Worm (Caenorhabditis elegans) whole organism, midembryonic: ENCODE data around the gene F27E5.5.

ENCODE experiments used
- T22C8.4 ChIP-seq: fragments of 200-800 bp; sonication (Bioruptor generic); IDR thresholded peaks from 2 replicates; pipeline ENCODE4 v1.3.6; 2022; ENCODE audit warnings: missing genetic modification characterization, missing compliant biosample characterization
- cog-1 ChIP-seq: sonication (generic microtip); optimal IDR thresholded peaks from 2 replicates; lab custom pipeline; 2016; ENCODE audit warnings: missing genetic modification characterization, missing compliant biosample characterization
- flt-1 ChIP-seq: fragments of 200-800 bp; sonication (Bioruptor generic); IDR thresholded peaks from 2 replicates; pipeline ENCODE4 v1.3.6; 2022; ENCODE audit warnings: missing genetic modification characterization, missing compliant biosample characterization
- klf-2 ChIP-seq: fragments of 200-800 bp; sonication (Bioruptor generic); conservative IDR thresholded peaks from 2 replicates; pipeline ENCODE4 v1.3.6; 2022; ENCODE audit warnings: missing genetic modification reagents, missing genetic modification characterization, missing compliant biosample characterization
- med-1 ChIP-seq: sonication (generic microtip); optimal IDR thresholded peaks from 2 replicates; lab custom pipeline; 2017; ENCODE audit warnings: missing genetic modification characterization, mild to moderate bottlenecking, missing compliant biosample characterization, antibody characterized with exemption, missing genetic modification reagents; ENCODE audit not compliant: insufficient read depth
- ref-1 ChIP-seq: fragments of 200-800 bp; sonication (Bioruptor generic); conservative IDR thresholded peaks from 2 replicates; pipeline ENCODE4 v1.3.6; 2022; ENCODE audit warnings: missing genetic modification reagents, missing genetic modification characterization, missing compliant biosample characterization
- tab-1 ChIP-seq: fragments of 200-800 bp; sonication (Bioruptor generic); IDR thresholded peaks from 2 replicates; pipeline ENCODE4 v1.3.6; 2022; ENCODE audit warnings: missing genetic modification characterization, missing compliant biosample characterization
- ztf-23 ChIP-seq: fragments of 200-800 bp; sonication (Bioruptor generic); IDR thresholded peaks from 2 replicates; pipeline ENCODE4 v1.3.6; 2022; ENCODE audit warnings: missing genetic modification reagents, missing genetic modification characterization, missing compliant biosample characterization
- ztf-29 ChIP-seq: fragments of 200-800 bp; sonication (Bioruptor generic); IDR thresholded peaks from 2 replicates; pipeline ENCODE4 v1.3.6; 2022; ENCODE audit warnings: missing genetic modification reagents, missing genetic modification characterization, missing compliant biosample characterization

Gene F27E5.5

ce11 chrII:10099804-10100360 is 31.8 kb downstream of the F27E5.5 start, which contains the start of the genes pas-7 and puf-12:
TSS of gene pas-7 (minus strand) at chrII:10099854.
TSS of gene puf-12 (plus strand) at chrII:10100310.
- no peak for TF ChIP-seq ztf-29 (GFP tag; lab: Robert Waterston, UW)
- no peak for TF ChIP-seq ztf-23 (GFP tag; lab: Robert Waterston, UW)
- TF ChIP-seq med-1, result no peak
- TF ChIP-seq T22C8.4 (GFP tag; lab: Robert Waterston, UW), result no peak

DNA sequence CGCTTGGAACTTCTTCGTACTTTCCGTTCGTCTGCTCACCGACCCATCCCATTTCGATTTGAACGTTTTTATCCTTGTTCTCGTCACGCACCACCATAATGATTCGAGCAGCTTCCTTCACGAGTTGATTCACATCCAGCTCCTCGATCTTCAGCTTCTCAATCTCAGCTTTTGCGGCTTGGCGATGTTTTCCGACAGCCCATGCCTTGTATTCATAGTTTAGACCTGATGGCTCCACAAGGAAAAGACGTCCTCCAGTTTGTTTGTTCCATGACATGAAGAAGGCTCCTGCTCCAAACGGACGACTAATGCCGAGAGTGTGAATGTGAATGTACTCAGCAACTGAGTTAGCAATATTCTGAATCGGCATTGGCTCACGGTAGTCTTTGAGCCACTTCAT is 32.6 kb downstream of the F27E5.5 start:
- TF ChIP-seq flt-1 (no peak), med-1 (no peak), klf-2 (no peak), ztf-23 (GFP tag; lab: Robert Waterston, UW) (no peak), tab-1 (GFP tag; lab: Robert Waterston, UW) (no peak), cog-1 (tag; lab: Kevin White, UChicago) (no peak), ref-1 (no peak), T22C8.4 (GFP tag; lab: Robert Waterston, UW) (no peak), ztf-29 (GFP tag; lab: Robert Waterston, UW) (no peak)

ce11 chrII:10098428-10098827 is 33.2 kb downstream of the F27E5.5 start:
- no peak for TF ChIP-seq med-1
- no peak for TF ChIP-seq ztf-29 (GFP tag; lab: Robert Waterston, UW)
- no peak for TF ChIP-seq ztf-23 (GFP tag; lab: Robert Waterston, UW)
- no peak for TF ChIP-seq T22C8.4 (GFP tag; lab: Robert Waterston, UW)
- no peak for TF ChIP-seq klf-2
- TF ChIP-seq cog-1 (tag; lab: Kevin White, UChicago), result no peak
- TF ChIP-seq ref-1, result no peak
- TF ChIP-seq tab-1 (GFP tag; lab: Robert Waterston, UW), result no peak
- TF ChIP-seq flt-1, result no peak

ce11 chrII:10095224-10095623 is 36.4 kb downstream of the F27E5.5 start:
- TF ChIP-seq klf-2, result no peak
- no peak for TF ChIP-seq cog-1 (tag; lab: Kevin White, UChicago)
- TF ChIP-seq flt-1, result no peak
- TF ChIP-seq ztf-23 (GFP tag; lab: Robert Waterston, UW), result no peak
- no peak for TF ChIP-seq med-1
- TF ChIP-seq ztf-29 (GFP tag; lab: Robert Waterston, UW), result no peak
- no peak for TF ChIP-seq ref-1
- TF ChIP-seq tab-1 (GFP tag; lab: Robert Waterston, UW), result no peak
- TF ChIP-seq T22C8.4 (GFP tag; lab: Robert Waterston, UW), result no peak

DNA sequence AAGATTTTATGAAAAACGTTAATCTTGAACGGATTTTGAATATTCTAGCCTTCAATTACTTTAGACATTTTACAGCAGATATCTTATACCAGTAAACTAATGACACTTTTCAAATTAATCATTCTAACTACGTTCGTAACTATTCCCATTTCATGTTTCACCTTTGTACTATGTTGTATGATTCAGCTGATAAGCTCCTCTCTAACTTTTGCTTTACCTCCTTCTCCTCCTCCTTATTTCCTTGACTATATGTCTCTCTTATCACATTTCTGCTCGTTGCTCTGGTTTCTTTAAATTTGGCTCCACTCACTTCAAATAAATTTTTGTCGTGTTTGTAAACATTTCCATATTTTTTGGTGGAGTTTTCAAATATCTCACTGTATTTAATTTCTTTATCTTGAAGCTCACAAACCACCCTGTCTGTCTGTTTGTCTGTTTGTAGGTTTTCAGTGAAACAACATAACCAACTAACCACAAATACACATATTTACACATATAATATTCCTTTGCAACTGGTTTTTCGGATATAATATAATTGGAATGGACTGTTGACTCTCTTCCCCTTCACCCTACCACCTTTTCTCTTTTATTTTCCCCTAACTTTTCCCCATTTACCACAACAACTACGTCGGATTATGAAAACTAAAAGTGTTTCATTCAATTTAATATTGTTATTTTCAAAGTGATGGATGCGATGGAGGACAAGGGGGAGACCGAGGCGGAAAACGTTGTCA is 37.3 kb downstream of the F27E5.5 start, which contains the start of gene lact-2:
Gene lact-2, plus strand, starts transcription at position 684 of the 734 bp plus-strand sequence.
- TF ChIP-seq tab-1 (GFP tag; lab: Robert Waterston, UW) (no peak), med-1 (no peak), ref-1 (no peak), T22C8.4 (GFP tag; lab: Robert Waterston, UW) (no peak), ztf-23 (GFP tag; lab: Robert Waterston, UW) (no peak), ztf-29 (GFP tag; lab: Robert Waterston, UW) (no peak), klf-2 (no peak), cog-1 (tag; lab: Kevin White, UChicago) (no peak), flt-1 (no peak)

ce11 chrII:10093120-10093519 is 38.5 kb downstream of the F27E5.5 start:
- TF ChIP-seq med-1 (no peak), klf-2 (no peak), flt-1 (no peak), T22C8.4 (GFP tag; lab: Robert Waterston, UW) (no peak), ref-1 (no peak), cog-1 (tag; lab: Kevin White, UChicago) (no peak), ztf-23 (GFP tag; lab: Robert Waterston, UW) (no peak), ztf-29 (GFP tag; lab: Robert Waterston, UW) (no peak), tab-1 (GFP tag; lab: Robert Waterston, UW) (no peak)

ce11 chrII:10084482-10084881 is 47.2 kb downstream of the F27E5.5 start:
- TF ChIP-seq cog-1 (tag; lab: Kevin White, UChicago), result no peak
- no peak for TF ChIP-seq klf-2
- no peak for TF ChIP-seq flt-1
- TF ChIP-seq ztf-29 (GFP tag; lab: Robert Waterston, UW), result no peak
- no peak for TF ChIP-seq ref-1
- no peak for TF ChIP-seq tab-1 (GFP tag; lab: Robert Waterston, UW)
- no peak for TF ChIP-seq med-1
- no peak for TF ChIP-seq T22C8.4 (GFP tag; lab: Robert Waterston, UW)
- TF ChIP-seq ztf-23 (GFP tag; lab: Robert Waterston, UW), result no peak
